Worm (Caenorhabditis elegans) whole organism, L2 larva: Measurements from ENCODE around the gene col-89.

Source experiments
- C34F6.9 ChIP-seq: fragments of 150-350 bp; optimal IDR thresholded peaks from 2 replicates; lab custom pipeline; 2014; ENCODE audit warnings: missing biosample characterization, missing genetic modification characterization
- F13H6.1 ChIP-seq: sonication (generic microtip); optimal IDR thresholded peaks from 2 replicates; lab custom pipeline; 2016; ENCODE audit warnings: missing genetic modification characterization, missing compliant biosample characterization
- R02D3.7 ChIP-seq: fragments of 150-350 bp; optimal IDR thresholded peaks from 2 replicates; lab custom pipeline; 2014; ENCODE audit warnings: missing biosample characterization, missing genetic modification characterization
- ZK546.5 ChIP-seq: sonication (generic microtip); optimal IDR thresholded peaks from 2 replicates; lab custom pipeline; 2017; ENCODE audit warnings: missing biosample characterization, missing genetic modification characterization
- alr-1 ChIP-seq: fragments of 150-350 bp; optimal IDR thresholded peaks from 2 replicates; lab custom pipeline; 2014; ENCODE audit warnings: missing biosample characterization, missing genetic modification characterization
- aly-2 ChIP-seq: fragments of 150-350 bp; optimal IDR thresholded peaks from 2 replicates; lab custom pipeline; 2014; ENCODE audit warnings: missing biosample characterization, missing genetic modification characterization
- ceh-16 ChIP-seq: fragments of 150-350 bp; optimal IDR thresholded peaks from 2 replicates; lab custom pipeline; 2014; ENCODE audit warnings: missing biosample characterization, missing genetic modification characterization
- ceh-82 ChIP-seq: fragments of 150-350 bp; optimal IDR thresholded peaks from 2 replicates; lab custom pipeline; 2014; ENCODE audit warnings: missing biosample characterization, missing genetic modification characterization
- crh-2 ChIP-seq: sonication (generic microtip); optimal IDR thresholded peaks from 2 replicates; lab custom pipeline; 2017; ENCODE audit warnings: missing biosample characterization, missing genetic modification characterization
- dmd-4 ChIP-seq: sonication (generic microtip); optimal IDR thresholded peaks from 2 replicates; lab custom pipeline; 2017; ENCODE audit warnings: missing biosample characterization, missing genetic modification characterization
- egl-27 ChIP-seq: sonication (generic microtip); optimal IDR thresholded peaks from 3 replicates; lab custom pipeline; 2017; ENCODE audit warnings: missing biosample characterization, missing genetic modification reagents, missing genetic modification characterization
- elt-1 ChIP-seq: fragments of 150-350 bp; optimal IDR thresholded peaks from 2 replicates; lab custom pipeline; 2014; ENCODE audit warnings: missing biosample characterization, missing genetic modification characterization
- elt-3 ChIP-seq: sonication (generic microtip); optimal IDR thresholded peaks from 2 replicates; lab custom pipeline; 2017; ENCODE audit warnings: missing biosample characterization, missing genetic modification characterization
- fos-1 ChIP-seq: fragments of 150-350 bp; optimal IDR thresholded peaks from 2 replicates; lab custom pipeline; 2014; ENCODE audit warnings: missing biosample characterization, missing genetic modification characterization
- gmeb-1 ChIP-seq: fragments of 150-350 bp; optimal IDR thresholded peaks from 2 replicates; lab custom pipeline; 2014; ENCODE audit warnings: missing biosample characterization, missing genetic modification characterization
- lin-11 ChIP-seq: fragments of 150-350 bp; sonication (generic microtip); optimal IDR thresholded peaks from 2 replicates; lab custom pipeline; 2014; ENCODE audit warnings: missing biosample characterization, missing genetic modification characterization, inconsistent platforms, mixed read lengths
- lin-39 ChIP-seq: fragments of 150-350 bp; optimal IDR thresholded peaks from 2 replicates; lab custom pipeline; 2014; ENCODE audit warnings: missing biosample characterization, missing genetic modification reagents, missing genetic modification characterization
- lsy-2 ChIP-seq, 2 experiments: fragments of 150-350 bp in 1 of 2; sonication (generic microtip) in 1 of 2; optimal IDR thresholded peaks; 2 replicates each; lab custom pipeline; 2014 to 2017; ENCODE audit warnings: missing biosample characterization in 2 of 2, missing genetic modification characterization in 2 of 2
- mab-5 ChIP-seq: fragments of 150-350 bp; optimal IDR thresholded peaks from 2 replicates; lab custom pipeline; 2014; ENCODE audit warnings: missing biosample characterization, missing genetic modification characterization
- mbf-1 ChIP-seq: sonication (generic microtip); optimal IDR thresholded peaks from 2 replicates; lab custom pipeline; 2017; ENCODE audit warnings: missing biosample characterization, missing genetic modification characterization
- mdl-1 ChIP-seq, 2 experiments: fragments of 150-350 bp in 1 of 2; sonication (generic microtip) in 1 of 2; optimal IDR thresholded peaks; 2 replicates each; lab custom pipeline; 2017; ENCODE audit warnings: missing biosample characterization in 2 of 2, missing genetic modification characterization in 2 of 2
- nhr-10 ChIP-seq: sonication (generic microtip); optimal IDR thresholded peaks from 2 replicates; lab custom pipeline; 2017; ENCODE audit warnings: missing biosample characterization, missing genetic modification characterization
- nhr-11 ChIP-seq: fragments of 150-350 bp; optimal IDR thresholded peaks from 2 replicates; lab custom pipeline; 2014; ENCODE audit warnings: missing biosample characterization, missing genetic modification characterization
- nhr-12 ChIP-seq: fragments of 150-350 bp; optimal IDR thresholded peaks from 2 replicates; lab custom pipeline; 2014; ENCODE audit warnings: missing biosample characterization, missing genetic modification characterization
- nhr-129 ChIP-seq: fragments of 150-350 bp; optimal IDR thresholded peaks from 2 replicates; lab custom pipeline; 2014; ENCODE audit warnings: missing biosample characterization, missing genetic modification characterization
- nhr-21 ChIP-seq: fragments of 150-350 bp; optimal IDR thresholded peaks from 2 replicates; lab custom pipeline; 2014; ENCODE audit warnings: missing biosample characterization, missing genetic modification characterization
- nhr-23 ChIP-seq: fragments of 150-350 bp; optimal IDR thresholded peaks from 2 replicates; lab custom pipeline; 2014; ENCODE audit warnings: missing biosample characterization, missing genetic modification reagents, missing genetic modification characterization
- nhr-25 ChIP-seq: fragments of 150-350 bp; sonication (generic microtip); optimal IDR thresholded peaks from 3 replicates; lab custom pipeline; 2014; ENCODE audit warnings: missing biosample characterization, missing genetic modification characterization
- nhr-6 ChIP-seq: fragments of 150-350 bp; optimal IDR thresholded peaks from 2 replicates; lab custom pipeline; 2014; ENCODE audit warnings: missing biosample characterization, missing genetic modification characterization
- nhr-77 ChIP-seq: fragments of 150-350 bp; optimal IDR thresholded peaks from 2 replicates; lab custom pipeline; 2014; ENCODE audit warnings: missing biosample characterization, missing genetic modification characterization
- sem-4 ChIP-seq: fragments of 150-350 bp; optimal IDR thresholded peaks from 2 replicates; lab custom pipeline; 2014; ENCODE audit warnings: missing biosample characterization, missing genetic modification reagents, missing genetic modification characterization
- skn-1 ChIP-seq: sonication (generic microtip); optimal IDR thresholded peaks from 2 replicates; lab custom pipeline; 2017; ENCODE audit warnings: missing biosample characterization, missing genetic modification characterization
- sma-3 ChIP-seq: sonication (generic microtip); optimal IDR thresholded peaks from 2 replicates; lab custom pipeline; 2016; ENCODE audit warnings: missing genetic modification reagents, missing genetic modification characterization, missing compliant biosample characterization
- sma-9 ChIP-seq, 2 experiments: fragments of 150-350 bp in 1 of 2; sonication (generic microtip) in 1 of 2; optimal IDR thresholded peaks; 2 replicates each; lab custom pipeline; 2014 to 2016; ENCODE audit warnings: missing genetic modification characterization in 2 of 2, mild to moderate bottlenecking in 1 of 2, missing biosample characterization in 1 of 2, missing compliant biosample characterization in 1 of 2, missing genetic modification reagents in 1 of 2, moderate library complexity in 1 of 2
- snpc-4 ChIP-seq: fragments of 150-350 bp; optimal IDR thresholded peaks from 2 replicates; lab custom pipeline; 2014; ENCODE audit warnings: missing biosample characterization, missing genetic modification characterization
- unc-55 ChIP-seq: fragments of 150-350 bp; sonication (generic microtip); optimal IDR thresholded peaks from 3 replicates; lab custom pipeline; 2014; ENCODE audit warnings: missing biosample characterization, missing genetic modification reagents, missing genetic modification characterization
- unc-62 ChIP-seq: fragments of 150-350 bp; optimal IDR thresholded peaks from 2 replicates; lab custom pipeline; 2014; ENCODE audit warnings: missing biosample characterization, missing genetic modification reagents, missing genetic modification characterization
- zag-1 ChIP-seq: fragments of 150-350 bp; optimal IDR thresholded peaks from 2 replicates; lab custom pipeline; 2014; ENCODE audit warnings: missing biosample characterization, missing genetic modification characterization
- ztf-1 ChIP-seq: fragments of 200-800 bp; sonication (Bioruptor generic); conservative IDR thresholded peaks from 2 replicates; pipeline ENCODE4 v1.3.6; 2022; ENCODE audit warnings: missing genetic modification characterization, missing compliant biosample characterization
- ztf-11 ChIP-seq: sonication (generic microtip); optimal IDR thresholded peaks from 2 replicates; lab custom pipeline; 2017; ENCODE audit warnings: missing biosample characterization, missing genetic modification characterization
- ztf-4 ChIP-seq: fragments of 150-350 bp; optimal IDR thresholded peaks from 2 replicates; lab custom pipeline; 2014; ENCODE audit warnings: missing biosample characterization, missing genetic modification characterization

Gene col-89

DNA sequence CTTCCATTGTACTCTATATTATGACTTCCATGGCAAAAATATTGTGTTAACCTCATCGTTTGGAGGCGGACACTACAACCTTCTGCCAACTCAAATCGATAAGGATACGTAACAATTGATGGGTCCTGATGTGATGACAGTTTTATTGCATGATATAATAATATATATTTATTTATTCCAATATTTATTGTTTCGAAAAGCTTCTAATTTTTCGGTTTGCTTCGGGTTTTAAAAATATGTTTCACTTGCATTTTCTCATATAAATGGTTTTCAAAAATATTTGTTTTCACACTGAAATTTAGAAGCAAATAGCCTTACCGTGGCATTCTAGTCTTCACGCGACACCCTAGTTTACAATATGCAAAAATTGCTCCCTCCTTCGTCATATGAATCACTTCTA is 41.2 kb upstream of the col-89 start, which contains the start of gene T04A8.13:
Gene T04A8.13 (plus strand): TSS at position 301 of the 400 bp plus-strand sequence.
- TF ChIP-seq sma-9 (GFP tag; optimal IDR thresholded peaks at IDR 0.05; lab: Kevin White, UChicago) (no peak), sma-9 (tag; optimal IDR thresholded peaks at IDR 0.05; lab: Kevin White, UChicago) (no peak), dmd-4 (tag; lab: Kevin White, UChicago) (no peak), nhr-25 (tag; lab: Kevin White, UChicago) (no peak), nhr-21 (tag; lab: Kevin White, UChicago) (no peak), sem-4 (tag; lab: Kevin White, UChicago) (no peak)

DNA sequence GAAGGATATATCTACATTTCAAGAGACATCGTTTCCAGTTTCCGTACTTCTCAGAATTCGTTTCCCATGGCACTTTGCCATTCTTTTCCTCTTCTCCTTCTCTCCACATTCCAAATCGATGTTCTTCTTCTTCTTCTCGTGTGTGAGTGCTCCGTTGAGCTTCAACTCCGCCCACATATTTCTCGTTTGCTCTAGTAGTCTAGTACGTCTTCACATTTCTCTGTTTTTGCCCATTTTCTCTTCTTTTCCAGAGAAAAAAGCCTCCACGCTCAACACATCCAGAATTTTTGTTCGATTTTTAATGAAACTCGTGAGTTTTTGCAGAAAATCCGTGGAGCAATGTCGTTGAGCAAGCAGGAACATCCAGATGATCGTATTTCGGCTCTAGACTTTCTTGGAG is 39.0 kb upstream of the col-89 start, which contains the start of gene T04A8.18:
Gene T04A8.18 (plus strand): TSS at position 301 of the 400 bp plus-strand sequence.
- TF ChIP-seq nhr-12 (tag; lab: Kevin White, UChicago): no peak
- peak; percentile 4 for TF ChIP-seq unc-55 (GFP tag; lab: Kevin White, UChicago)
- TF ChIP-seq, all 48 proteins: peak for 1

- TF ChIP-seq lin-11 (no peak), nhr-6 (tag; lab: Kevin White, UChicago) (no peak), egl-27 (tag; lab: Kevin White, UChicago) (no peak), skn-1 (tag; lab: Kevin White, UChicago) (no peak), alr-1 (tag; lab: Kevin White, UChicago) (no peak), ZK546.5 (tag; lab: Kevin White, UChicago) (no peak), zag-1 (tag; lab: Kevin White, UChicago) (no peak), ceh-16 (tag; lab: Kevin White, UChicago) (no peak)
Observed at ce11 chrIII:4715088-4715487, 32.8 kb upstream of the col-89 start, which contains the start of gene him-18. TSS of gene him-18 (minus strand) at chrIII:4715188.

DNA sequence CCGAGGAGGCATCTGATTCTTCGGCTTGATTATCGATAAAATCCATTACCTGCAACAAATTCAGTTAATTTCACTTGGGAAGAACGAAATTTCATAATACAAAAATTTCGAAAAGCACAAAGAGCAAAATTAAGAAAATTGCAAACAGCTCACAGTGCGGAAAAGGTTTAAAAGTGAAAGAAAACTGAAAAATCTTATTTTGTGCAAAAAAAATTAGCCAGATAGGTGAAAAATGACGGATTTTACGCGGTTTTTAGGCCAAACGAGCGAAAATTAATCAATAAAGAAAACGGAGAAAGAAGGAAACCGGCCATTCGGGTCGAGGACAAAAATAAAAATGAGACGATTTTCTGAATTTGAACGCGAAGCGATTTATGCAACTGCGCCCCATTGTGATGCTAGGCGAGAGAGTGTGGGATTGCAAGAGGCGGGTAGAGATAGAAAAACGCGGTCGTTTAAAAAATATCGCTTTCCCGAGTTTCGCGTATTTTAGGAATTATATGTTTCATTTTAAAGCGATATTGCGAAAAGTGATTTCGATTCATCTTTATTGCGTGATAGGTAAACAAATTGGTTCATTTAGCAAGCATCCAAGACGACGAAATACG is 27.2 kb upstream of the col-89 start, which contains the start of gene emb-5:
Gene emb-5 (minus strand): TSS at position 51 of the 608 bp plus-strand sequence.
- TF ChIP-seq nhr-11: no peak
- no peak for TF ChIP-seq nhr-23 (tag; lab: Kevin White, UChicago)
- TF ChIP-seq aly-2 (tag; lab: Kevin White, UChicago): no peak
- TF ChIP-seq F13H6.1: no peak
- no peak for TF ChIP-seq nhr-10 (tag; lab: Kevin White, UChicago)
- TF ChIP-seq nhr-25 (tag; lab: Kevin White, UChicago): no peak
- no peak for TF ChIP-seq ceh-82 (tag; lab: Kevin White, UChicago)
- TF ChIP-seq fos-1 (tag; lab: Kevin White, UChicago): peak; percentile 1
- TF ChIP-seq R02D3.7 (tag; lab: Kevin White, UChicago): no peak
- no peak for TF ChIP-seq ztf-4 (tag; lab: Kevin White, UChicago)
- TF ChIP-seq C34F6.9 (tag; lab: Kevin White, UChicago): peak; percentile 62
- peak; percentile 65 for TF ChIP-seq crh-2 (tag; lab: Kevin White, UChicago)
- TF ChIP-seq sma-3 (GFP tag; lab: Kevin White, UChicago): peak; percentile 45
- TF ChIP-seq alr-1 (tag; lab: Kevin White, UChicago): no peak
- peak; percentile 71 for TF ChIP-seq nhr-129 (tag; lab: Kevin White, UChicago)
- no peak for TF ChIP-seq sem-4 (tag; lab: Kevin White, UChicago)
- TF ChIP-seq dmd-4 (tag; lab: Kevin White, UChicago): no peak
- TF ChIP-seq ztf-11 (tag; lab: Kevin White, UChicago): no peak
- peak; percentile 69 for TF ChIP-seq sma-9 (GFP tag; optimal IDR thresholded peaks at IDR 0.05; lab: Kevin White, UChicago)
- TF ChIP-seq sma-9 (tag; optimal IDR thresholded peaks at IDR 0.05; lab: Kevin White, UChicago): no peak
- TF ChIP-seq mab-5 (tag; lab: Kevin White, UChicago): peak; percentile 75
- no peak for TF ChIP-seq lin-39 (tag; lab: Kevin White, UChicago)
- TF ChIP-seq snpc-4 (tag; lab: Kevin White, UChicago): no peak
- TF ChIP-seq gmeb-1: peak; percentile 95
- no peak for TF ChIP-seq elt-3 (tag; lab: Kevin White, UChicago)
- no peak for TF ChIP-seq nhr-12 (tag; lab: Kevin White, UChicago)
- peak; percentile 83 for TF ChIP-seq unc-55 (GFP tag; lab: Kevin White, UChicago)
- peak; percentile 32 for TF ChIP-seq lin-11
- TF ChIP-seq lsy-2 (tag; optimal IDR thresholded peaks at IDR 0.05; lab: Kevin White, UChicago): peak; percentile 56 to 81
- TF ChIP-seq nhr-77 (tag; lab: Kevin White, UChicago): no peak
- TF ChIP-seq nhr-21 (tag; lab: Kevin White, UChicago): peak; percentile 6
- TF ChIP-seq zag-1 (tag; lab: Kevin White, UChicago): no peak
- TF ChIP-seq elt-1 (tag; lab: Kevin White, UChicago): no peak
- TF ChIP-seq mbf-1: no peak
- TF ChIP-seq mdl-1 (tag; optimal IDR thresholded peaks at IDR 0.05; lab: Kevin White, UChicago): no peak
- TF ChIP-seq egl-27 (tag; lab: Kevin White, UChicago): peak; percentile 9
- no peak for TF ChIP-seq ztf-1
- TF ChIP-seq unc-62: no peak
- TF ChIP-seq, all 48 proteins: peak for 13
